Worm (Caenorhabditis elegans) whole organism, young adult: ENCODE data around the gene B0524.5.

Experiments used
- ama-1 ChIP-seq, 3 experiments: fragments of 150-350 bp in 1 of 3; sonication (generic microtip) in 2 of 3; optimal IDR thresholded peaks; 2 replicates each; lab custom pipeline; 2014 to 2018; ENCODE audit warnings: missing biosample characterization in 2 of 3, missing genetic modification characterization in 2 of 3, missing genetic modification reagents in 2 of 3
- bed-1 ChIP-seq: fragments of 200-800 bp; sonication (Bioruptor generic); IDR thresholded peaks from 2 replicates; pipeline ENCODE4 v1.3.6; 2022; ENCODE audit warnings: missing genetic modification reagents, missing genetic modification characterization, missing compliant biosample characterization
- cebp-1 ChIP-seq, 2 experiments: fragments of 200-800 bp in 1 of 2; sonication (Bioruptor generic) in 1 of 2; sonication (generic microtip) in 1 of 2; IDR thresholded peaks in 1 of 2; optimal IDR thresholded peaks in 1 of 2; 2 replicates each; pipeline versions ENCODE4 v1.3.6 to Lab custom; 2017 to 2022; ENCODE audit warnings: missing compliant biosample characterization in 2 of 2, missing genetic modification characterization in 2 of 2, mild to moderate bottlenecking in 1 of 2, missing genetic modification reagents in 1 of 2, moderate library complexity in 1 of 2
- dpff-1 ChIP-seq: sonication (generic microtip); optimal IDR thresholded peaks from 2 replicates; lab custom pipeline; 2017; ENCODE audit warnings: mild to moderate bottlenecking, missing genetic modification characterization, missing compliant biosample characterization
- hlh-12 ChIP-seq: sonication (generic microtip); optimal IDR thresholded peaks from 2 replicates; lab custom pipeline; 2016; ENCODE audit warnings: missing genetic modification characterization, missing compliant biosample characterization
- let-526 ChIP-seq: fragments of 200-800 bp; sonication (Bioruptor generic); IDR thresholded peaks from 2 replicates; pipeline ENCODE4 v1.3.6; 2022; ENCODE audit warnings: missing genetic modification reagents, missing genetic modification characterization, missing compliant biosample characterization
- pbrm-1 ChIP-seq: fragments of 200-800 bp; sonication (Bioruptor generic); IDR thresholded peaks from 2 replicates; pipeline ENCODE4 v1.3.6; 2022; ENCODE audit warnings: missing genetic modification reagents, missing genetic modification characterization, missing compliant biosample characterization
- snpc-4 ChIP-seq, 5 experiments: fragments of 150-350 bp in 1 of 5; sonication (generic microtip) in 4 of 5; optimal IDR thresholded peaks; 2 replicates each; lab custom pipeline; 2014 to 2018; ENCODE audit warnings: missing genetic modification characterization in 5 of 5, missing biosample characterization in 3 of 5, antibody characterized with exemption in 2 of 5, mild to moderate bottlenecking in 2 of 5, missing compliant biosample characterization in 2 of 5, missing genotype in 2 of 5, moderate library complexity in 2 of 5, missing genetic modification reagents in 1 of 5
- unc-130 ChIP-seq: sonication (generic microtip); optimal IDR thresholded peaks from 2 replicates; lab custom pipeline; 2016; ENCODE audit warnings: missing genetic modification reagents, missing genetic modification characterization, missing compliant biosample characterization
- xnd-1 ChIP-seq: sonication (generic microtip); optimal IDR thresholded peaks from 2 replicates; lab custom pipeline; 2016; ENCODE audit warnings: missing genotype, missing genetic modification reagents, missing genetic modification characterization, missing compliant biosample characterization
- ztf-18 ChIP-seq: sonication (generic microtip); optimal IDR thresholded peaks from 2 replicates; lab custom pipeline; 2016; ENCODE audit warnings: missing genotype, mild to moderate bottlenecking, missing genetic modification characterization, missing compliant biosample characterization

DNA sequence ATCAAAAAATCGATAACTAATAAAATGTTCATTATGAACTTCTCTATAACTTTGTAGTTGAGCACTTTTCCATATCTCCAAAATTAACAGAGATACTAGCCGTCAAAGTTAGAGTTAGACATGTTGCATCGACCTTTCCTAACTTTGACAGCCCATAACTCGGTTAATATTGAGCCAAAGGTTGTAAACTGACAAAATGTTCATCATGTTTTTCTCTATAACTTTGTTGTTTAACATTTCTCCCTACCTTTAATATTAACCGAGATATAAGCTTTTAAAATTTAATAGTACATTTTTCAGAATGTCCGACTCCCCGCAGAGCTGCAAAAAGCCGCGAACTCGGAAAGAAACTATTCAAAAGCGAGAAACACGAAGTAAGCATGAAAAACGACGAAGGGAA, 38.6 kb downstream of the B0524.5 start, which contains the start of gene hlh-33:
- TF ChIP-seq xnd-1 (tag; lab: Kevin White, UChicago) (no peak), pbrm-1 (GFP tag; lab: Robert Waterston, UW) (no peak), unc-130 (GFP tag; lab: Kevin White, UChicago) (no peak), snpc-4 (GFP tag; optimal IDR thresholded peaks at IDR 0.05; lab: Kevin White, UChicago) (no peak), snpc-4 (tag; optimal IDR thresholded peaks at IDR 0.05; lab: Kevin White, UChicago) (no peak), dpff-1 (tag; lab: Kevin White, UChicago) (no peak), ztf-18 (tag; lab: Kevin White, UChicago) (no peak), ama-1 (optimal IDR thresholded peaks at IDR 0.05; lab: Kevin White, UChicago) (no peak), ama-1 (GFP tag; optimal IDR thresholded peaks at IDR 0.05; lab: Kevin White, UChicago) (no peak), cebp-1 (GFP tag; IDR thresholded peaks at IDR 0.05; lab: Robert Waterston, UW) (no peak), cebp-1 (tag; optimal IDR thresholded peaks at IDR 0.05; lab: Kevin White, UChicago) (no peak), let-526 (GFP tag; lab: Robert Waterston, UW) (no peak), bed-1 (GFP tag; lab: Robert Waterston, UW) (no peak), hlh-12 (tag; lab: Kevin White, UChicago) (no peak)
